Fruit fly (Drosophila melanogaster): ENCODE measurements around the gene CG15561.

CG15561 gene

DNA sequence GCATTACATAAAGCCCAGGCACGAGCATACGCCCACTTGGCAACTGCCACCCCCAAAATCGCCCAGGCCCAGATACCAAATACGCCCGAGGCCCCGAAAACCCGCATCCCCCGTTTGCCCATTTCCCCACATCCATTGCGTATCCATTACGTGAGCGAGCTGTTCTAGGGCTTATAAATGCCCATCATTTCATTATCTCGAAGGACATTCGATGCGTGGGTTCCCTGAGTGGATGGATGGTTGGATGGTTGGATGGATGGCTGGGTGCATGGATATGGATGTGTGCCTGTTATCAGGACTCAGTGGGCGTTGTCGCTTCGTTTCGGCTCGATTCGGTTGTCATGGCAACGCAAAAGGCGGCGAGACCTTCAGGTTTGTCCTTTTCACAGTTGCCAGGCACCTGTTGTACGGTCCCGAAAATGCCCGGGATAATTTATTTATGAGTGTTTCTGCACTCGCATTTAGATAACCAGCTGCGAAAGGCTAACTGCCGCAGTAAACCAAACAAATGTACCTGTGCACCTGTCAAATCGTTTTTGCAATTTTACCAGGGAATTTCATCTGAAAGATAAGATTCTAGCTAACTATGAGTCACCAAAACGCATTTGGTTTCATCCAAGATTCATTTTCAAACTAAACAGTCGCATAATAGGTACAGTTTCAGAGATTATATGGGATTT lies 7.3 kb upstream of the CG15561 start:
- peak; percentile 78 for TF ChIP-seq cad (GFP tag; optimal IDR thresholded peaks at IDR 0.05)
- 0 out of 2 replicates have a peak, but pooled peaks have one; percentile 2 for TF ChIP-seq CG4360 (GFP tag; IDR thresholded peaks at IDR 0.05)
- peak; percentile 98 for TF ChIP-seq abd-A (tag; optimal IDR thresholded peaks at IDR 0.05)
- no peak for TF ChIP-seq Fer1 (GFP tag; optimal IDR thresholded peaks at IDR 0.05)
- TF ChIP-seq CG16779 (GFP tag; IDR thresholded peaks at IDR 0.05) = peak; percentile 9; the same call in 1 of the 2 replicates
- no peak for TF ChIP-seq pfk (GFP tag; optimal IDR thresholded peaks at IDR 0.05)
- no peak for TF ChIP-seq Ravus (GFP tag; IDR thresholded peaks at IDR 0.05)
- TF ChIP-seq Hey (tag; optimal IDR thresholded peaks at IDR 0.05) = peak; percentile 33
- TF ChIP-seq Rfx (GFP tag; IDR thresholded peaks at IDR 0.05) = peak; percentile 57; the same call in 1 of the 2 replicates
- TF ChIP-seq amos (GFP tag; IDR thresholded peaks at IDR 0.05; ENCODE audit: partially characterized antibody) = peak; percentile 21; the same call in 1 of the 2 replicates
- TF ChIP-seq crp (GFP tag; optimal IDR thresholded peaks at IDR 0.05) = no peak
- TF ChIP-seq chinmo (GFP tag; IDR thresholded peaks at IDR 0.05; ENCODE audit: partially characterized antibody) = 0 out of 4 replicates have a peak, but pooled peaks have one; percentile 3
- peak; percentile 8 for TF ChIP-seq Deaf1 (tag; optimal IDR thresholded peaks at IDR 0.05)
- peak; percentile 77 for TF ChIP-seq CG15479 (GFP tag; optimal IDR thresholded peaks at IDR 0.05)
- TF ChIP-seq CG9797 (GFP tag; optimal IDR thresholded peaks at IDR 0.05) = no peak
- TF ChIP-seq zen (tag; optimal IDR thresholded peaks at IDR 0.05) = peak; percentile 62
- TF ChIP-seq CG8281 (tag; optimal IDR thresholded peaks at IDR 0.05) = peak; percentile 26
- no peak for TF ChIP-seq chn (GFP tag; optimal IDR thresholded peaks at IDR 0.05)
- peak; percentile 93 for TF ChIP-seq CG13894 (tag; optimal IDR thresholded peaks at IDR 0.05)
- peak; percentile 23 for TF ChIP-seq Med (GFP tag)
- TF ChIP-seq scrt (GFP tag; optimal IDR thresholded peaks at IDR 0.05) = peak; percentile 89

DNA sequence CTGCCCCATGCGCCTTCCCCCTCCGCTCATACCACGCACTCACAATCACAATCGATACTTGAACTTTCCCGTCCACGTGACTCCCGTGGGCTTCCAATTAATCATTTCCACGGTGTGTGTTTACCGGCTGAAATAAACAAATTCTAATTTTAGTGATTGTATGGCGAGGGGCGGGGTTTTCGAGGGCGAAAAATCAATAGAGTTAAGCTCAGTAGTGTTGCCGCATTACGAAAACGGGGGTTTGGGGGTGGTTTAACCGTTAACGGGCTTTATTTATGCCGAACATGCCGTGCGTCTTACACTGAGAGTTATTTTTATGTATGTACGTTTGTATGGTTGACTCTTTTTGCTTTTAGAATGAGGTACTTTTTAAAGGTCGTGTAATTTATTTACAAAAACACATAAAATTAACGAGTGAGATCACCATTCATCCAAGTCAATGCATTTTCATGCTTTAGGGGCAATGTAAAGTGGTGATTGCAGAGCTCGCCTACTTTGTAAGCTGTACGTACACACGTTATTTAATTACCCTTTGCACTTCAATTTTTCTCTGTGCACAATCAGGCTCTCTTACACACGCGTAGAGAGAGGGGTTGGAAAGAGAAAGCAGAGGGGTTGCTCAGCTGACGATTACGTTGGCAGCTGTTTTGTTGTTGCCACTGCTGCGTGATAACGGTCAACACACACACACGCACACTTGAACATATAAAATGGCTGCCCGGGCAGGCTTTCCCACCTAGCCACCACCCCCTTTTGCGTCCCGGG lies 6.6 kb upstream of the CG15561 start:
- TF ChIP-seq dpn (GFP tag; optimal IDR thresholded peaks at IDR 0.05) (peak; percentile 85 to 89), CG2199 (GFP tag; IDR thresholded peaks at IDR 0.05) (no peak), sens-2 (GFP tag; IDR thresholded peaks at IDR 0.05) (no peak), Oli (tag; optimal IDR thresholded peaks at IDR 0.05) (peak; percentile 88), so (GFP tag; IDR thresholded peaks at IDR 0.05) (no peak), trem (tag; optimal IDR thresholded peaks at IDR 0.05) (peak; percentile 67), gfzf (GFP tag; optimal IDR thresholded peaks at IDR 0.05) (no peak), Camta (GFP tag; optimal IDR thresholded peaks at IDR 0.05) (peak; percentile 86), CG10959 (GFP tag; IDR thresholded peaks at IDR 0.05) (no peak), CkIIα-i1 (GFP tag; IDR thresholded peaks at IDR 0.05) (no peak), ERR (GFP tag; optimal IDR thresholded peaks at IDR 0.05) (peak; percentile 75), Atf3 (GFP tag; optimal IDR thresholded peaks at IDR 0.05) (peak; percentile 76), Fer3 (tag; optimal IDR thresholded peaks at IDR 0.05) (peak; percentile 85), phol (tag; optimal IDR thresholded peaks at IDR 0.05) (peak; percentile 79), insv (GFP tag; optimal IDR thresholded peaks at IDR 0.05) (peak in 1 of 2 experiments; percentile 40), caup (GFP tag; optimal IDR thresholded peaks at IDR 0.05; ENCODE audit: severe bottlenecking) (peak; percentile 89), Dll (GFP tag; IDR thresholded peaks at IDR 0.05; ENCODE audit: partially characterized antibody) (no peak), dimm (GFP tag; IDR thresholded peaks at IDR 0.05) (no peak), CG32767 (GFP tag; IDR thresholded peaks at IDR 0.05) (no peak), CG13296 (GFP tag; optimal IDR thresholded peaks at IDR 0.05) (peak; percentile 78), org-1 (GFP tag; optimal IDR thresholded peaks at IDR 0.05) (peak; percentile 90), TFAM (GFP tag; optimal IDR thresholded peaks at IDR 0.05) (peak; percentile 16), klu (GFP tag; IDR thresholded peaks at IDR 0.05) (no peak), nom (GFP tag; optimal IDR thresholded peaks at IDR 0.05) (no peak), CG32532 (GFP tag; IDR thresholded peaks at IDR 0.05) (no peak), CG1792 (GFP tag; optimal IDR thresholded peaks at IDR 0.05) (peak; percentile 65), dysf (GFP tag; IDR thresholded peaks at IDR 0.05) (no peak)
